Worm (Caenorhabditis elegans): Measurements from ENCODE around the gene D2096.12.

DNA sequence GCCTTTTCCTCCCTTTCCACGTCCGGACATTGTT lies 29.5 kb upstream of the D2096.12 start, which contains the start of gene his-31:
- TF ChIP-seq tbx-11 (GFP tag; IDR thresholded peaks at IDR 0.05) (no peak), scrt-1 (GFP tag; IDR thresholded peaks at IDR 0.05) (no peak), aly-1 (tag; optimal IDR thresholded peaks at IDR 0.05) (no peak)
